Worm (Caenorhabditis elegans): ENCODE data around the gene K07D4.5.
A peak's percentile ranks its signal among the peaks of the same experiment; 100 is the strongest.

The K07D4.5 gene

DNA sequence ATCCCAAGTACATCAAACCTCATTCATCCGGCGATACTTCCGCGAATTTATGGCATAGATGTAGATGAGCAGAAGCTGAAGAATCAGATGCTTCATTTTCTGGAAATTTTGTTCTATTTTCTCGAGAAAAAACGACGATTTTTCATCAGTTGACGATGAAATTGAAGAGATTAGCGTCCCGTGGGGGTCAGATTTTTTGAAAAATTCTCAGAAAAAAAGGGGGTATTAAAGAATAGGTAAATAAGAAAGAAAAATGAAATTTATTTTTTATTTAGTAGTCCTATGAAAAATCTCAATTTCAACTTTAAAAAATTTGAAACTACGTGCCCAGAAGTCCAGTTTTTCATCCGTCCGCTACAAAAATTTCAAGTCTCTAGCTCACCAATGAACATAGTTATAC, at the start of gene K07D4.5:
Gene K07D4.5, minus strand, starts transcription at position 101 of the 400 bp plus-strand sequence.
- TF ChIP-seq flt-1 (GFP tag; IDR thresholded peaks at IDR 0.05) (no peak), med-1 (GFP tag; optimal IDR thresholded peaks at IDR 0.05; ENCODE audit: insufficient read depth) (no peak), cog-1 (tag; optimal IDR thresholded peaks at IDR 0.05) (no peak), klf-2 (GFP tag; conservative IDR thresholded peaks at IDR 0.05) (no peak), ztf-29 (GFP tag; IDR thresholded peaks at IDR 0.05) (no peak), ref-1 (GFP tag; conservative IDR thresholded peaks at IDR 0.05) (no peak), ztf-23 (GFP tag; IDR thresholded peaks at IDR 0.05) (no peak), T22C8.4 (GFP tag; IDR thresholded peaks at IDR 0.05) (no peak), tab-1 (GFP tag; IDR thresholded peaks at IDR 0.05) (no peak)

DNA sequence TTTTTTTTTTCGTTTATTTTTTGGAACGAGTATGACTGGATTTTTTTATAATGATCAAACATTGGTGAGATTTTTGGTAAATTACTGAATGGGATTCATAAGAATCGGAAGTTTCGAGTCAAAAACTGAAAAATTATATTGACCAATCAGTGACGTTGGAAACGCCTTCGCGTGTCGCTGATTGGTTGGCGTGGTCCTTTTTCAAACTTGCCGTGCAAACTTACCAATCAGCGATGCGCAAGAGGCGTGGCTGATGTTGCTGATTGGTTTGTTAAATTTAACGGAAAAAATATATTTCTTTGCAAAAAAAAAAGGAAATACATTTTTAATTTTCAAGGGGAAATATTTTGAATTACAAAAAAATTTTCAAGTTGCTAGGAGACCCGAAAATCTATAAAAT, 49.3 kb upstream of the K07D4.5 start:
- no peak for TF ChIP-seq tab-1 (GFP tag; IDR thresholded peaks at IDR 0.05)
- TF ChIP-seq klf-2 (GFP tag; conservative IDR thresholded peaks at IDR 0.05), result no peak
- TF ChIP-seq T22C8.4 (GFP tag; IDR thresholded peaks at IDR 0.05), result no peak
- TF ChIP-seq med-1 (GFP tag; optimal IDR thresholded peaks at IDR 0.05; ENCODE audit: insufficient read depth), result no peak
- no peak for TF ChIP-seq ztf-23 (GFP tag; IDR thresholded peaks at IDR 0.05)
- no peak for TF ChIP-seq flt-1 (GFP tag; IDR thresholded peaks at IDR 0.05)
- TF ChIP-seq ztf-29 (GFP tag; IDR thresholded peaks at IDR 0.05), result no peak
- no peak for TF ChIP-seq cog-1 (tag; optimal IDR thresholded peaks at IDR 0.05)
- no peak for TF ChIP-seq ref-1 (GFP tag; conservative IDR thresholded peaks at IDR 0.05)

DNA sequence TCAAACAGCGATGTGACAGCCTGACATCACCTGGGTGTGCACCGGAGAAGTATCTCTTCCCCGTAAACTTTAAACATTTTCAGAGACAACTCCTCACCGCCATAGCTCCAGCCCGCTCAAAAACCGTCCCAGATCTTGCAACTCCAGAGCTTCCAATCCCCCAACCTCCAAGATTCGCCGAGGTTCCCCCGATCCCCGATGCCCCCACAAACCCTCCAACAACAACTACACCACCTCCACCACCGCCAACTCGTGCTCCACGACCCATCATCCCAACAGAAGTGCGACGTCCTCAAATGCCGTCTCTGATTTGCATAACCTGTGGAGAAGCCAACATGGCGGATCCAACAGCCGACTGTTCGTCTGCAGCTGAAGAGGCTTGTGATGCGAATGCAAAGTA, 45.7 kb upstream of the K07D4.5 start:
- TF ChIP-seq tab-1 (GFP tag; IDR thresholded peaks at IDR 0.05) (no peak), med-1 (GFP tag; optimal IDR thresholded peaks at IDR 0.05; ENCODE audit: insufficient read depth) (no peak), klf-2 (GFP tag; conservative IDR thresholded peaks at IDR 0.05) (no peak), ztf-23 (GFP tag; IDR thresholded peaks at IDR 0.05) (no peak), cog-1 (tag; optimal IDR thresholded peaks at IDR 0.05) (no peak), flt-1 (GFP tag; IDR thresholded peaks at IDR 0.05) (no peak), T22C8.4 (GFP tag; IDR thresholded peaks at IDR 0.05) (no peak)

DNA sequence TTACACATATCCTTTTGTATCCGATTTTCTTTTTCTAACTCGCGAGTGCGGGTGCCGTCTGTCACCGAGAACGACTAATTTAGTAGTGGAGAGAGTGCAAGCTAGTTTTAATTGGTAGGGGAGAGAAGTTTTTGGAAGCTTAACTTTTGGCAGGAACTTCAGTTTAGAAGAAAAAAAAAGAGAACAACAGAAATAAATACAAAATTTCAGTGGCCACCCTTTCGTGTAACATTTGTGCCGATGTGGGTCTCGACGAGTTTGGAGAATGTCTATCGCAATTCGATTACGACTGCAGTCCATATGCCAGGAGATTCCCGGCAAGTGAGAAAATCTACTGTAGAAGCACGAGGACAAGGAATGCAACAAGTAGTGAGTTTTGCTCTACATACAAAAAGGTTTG, 42.8 kb upstream of the K07D4.5 start:
- no peak for TF ChIP-seq klf-2 (GFP tag; conservative IDR thresholded peaks at IDR 0.05)
- TF ChIP-seq cog-1 (tag; optimal IDR thresholded peaks at IDR 0.05), result no peak
- no peak for TF ChIP-seq med-1 (GFP tag; optimal IDR thresholded peaks at IDR 0.05; ENCODE audit: insufficient read depth)
- no peak for TF ChIP-seq ztf-29 (GFP tag; IDR thresholded peaks at IDR 0.05)

DNA sequence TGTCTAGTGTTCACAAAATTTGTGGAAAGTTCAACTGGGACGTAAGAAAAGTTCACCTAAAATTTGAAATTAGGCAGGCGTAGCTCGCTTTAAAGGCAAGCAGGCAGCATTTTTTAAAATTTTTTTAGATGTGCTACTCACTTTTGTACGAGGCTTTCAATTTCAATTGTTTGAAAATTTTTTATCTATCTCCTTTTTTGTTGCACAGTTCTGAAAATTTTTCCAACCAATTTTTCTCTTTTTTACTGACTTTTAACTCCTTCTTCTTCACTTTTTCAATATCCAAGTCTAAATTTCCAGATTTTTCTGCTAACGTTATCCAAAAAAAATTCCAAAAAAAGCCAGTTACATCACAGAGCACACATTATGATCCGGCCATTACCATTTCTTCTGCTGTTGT, 41.9 kb upstream of the K07D4.5 start, which contains the start of gene W06A11.1:
Gene W06A11.1, plus strand, starts transcription at position 301 of the 400 bp plus-strand sequence.
- TF ChIP-seq ref-1 (GFP tag; conservative IDR thresholded peaks at IDR 0.05), result no peak
- TF ChIP-seq klf-2 (GFP tag; conservative IDR thresholded peaks at IDR 0.05), result no peak
- TF ChIP-seq tab-1 (GFP tag; IDR thresholded peaks at IDR 0.05), result no peak
- TF ChIP-seq med-1 (GFP tag; optimal IDR thresholded peaks at IDR 0.05; ENCODE audit: insufficient read depth), result no peak
- no peak for TF ChIP-seq T22C8.4 (GFP tag; IDR thresholded peaks at IDR 0.05)
- TF ChIP-seq ztf-29 (GFP tag; IDR thresholded peaks at IDR 0.05), result no peak
- no peak for TF ChIP-seq cog-1 (tag; optimal IDR thresholded peaks at IDR 0.05)
- no peak for TF ChIP-seq ztf-23 (GFP tag; IDR thresholded peaks at IDR 0.05)
- TF ChIP-seq flt-1 (GFP tag; IDR thresholded peaks at IDR 0.05), result no peak

DNA sequence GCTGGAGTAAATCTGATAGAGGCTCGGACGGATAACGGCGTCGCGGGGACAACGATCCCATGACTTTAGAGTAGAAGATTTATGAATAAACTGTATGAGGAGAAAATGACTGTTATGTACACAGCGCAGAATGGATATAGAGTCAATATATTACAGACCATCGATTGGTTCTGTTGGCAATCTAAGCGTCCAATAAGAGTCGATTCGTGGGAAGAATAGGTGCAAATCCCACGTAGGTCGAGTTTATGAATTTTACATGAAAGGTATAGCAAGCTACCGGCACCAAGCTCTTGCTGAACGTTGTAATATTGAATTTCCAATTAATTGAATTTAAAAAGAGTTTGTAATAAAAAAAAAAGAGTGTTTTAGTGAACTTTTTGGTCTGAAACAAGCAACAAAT, 38.6 kb upstream of the K07D4.5 start, which contains the start of gene fbxb-118:
Gene fbxb-118, minus strand, starts transcription at position 101 of the 400 bp plus-strand sequence.
- TF ChIP-seq cog-1 (tag; optimal IDR thresholded peaks at IDR 0.05) (no peak), T22C8.4 (GFP tag; IDR thresholded peaks at IDR 0.05) (no peak), ztf-29 (GFP tag; IDR thresholded peaks at IDR 0.05) (no peak), flt-1 (GFP tag; IDR thresholded peaks at IDR 0.05) (no peak), med-1 (GFP tag; optimal IDR thresholded peaks at IDR 0.05; ENCODE audit: insufficient read depth) (no peak), tab-1 (GFP tag; IDR thresholded peaks at IDR 0.05) (no peak), ref-1 (GFP tag; conservative IDR thresholded peaks at IDR 0.05) (no peak), klf-2 (GFP tag; conservative IDR thresholded peaks at IDR 0.05) (no peak), ztf-23 (GFP tag; IDR thresholded peaks at IDR 0.05) (no peak)

DNA sequence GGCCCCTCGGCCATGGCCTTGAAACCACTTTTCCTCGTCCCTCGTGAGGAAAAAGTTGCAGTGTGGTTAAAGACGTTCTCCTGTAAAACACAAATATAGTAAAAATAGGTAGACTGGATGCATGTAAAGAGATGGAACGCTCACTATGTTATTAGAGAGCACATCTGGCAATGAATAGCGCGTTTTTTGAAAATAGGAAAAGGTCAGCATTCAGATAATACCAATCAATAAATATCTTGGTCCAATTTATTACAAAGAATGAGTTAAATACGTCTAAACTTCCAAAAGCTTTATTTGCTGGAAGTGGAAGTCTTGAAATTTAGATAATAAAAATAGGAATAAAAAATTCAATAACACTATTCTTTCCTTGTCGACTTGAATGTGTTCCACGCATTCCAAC, 37.1 kb upstream of the K07D4.5 start, which contains the start of gene gadr-4:
Gene gadr-4, minus strand, starts transcription at position 101 of the 400 bp plus-strand sequence.
- no peak for TF ChIP-seq ref-1 (GFP tag; conservative IDR thresholded peaks at IDR 0.05)
- no peak for TF ChIP-seq med-1 (GFP tag; optimal IDR thresholded peaks at IDR 0.05; ENCODE audit: insufficient read depth)
- no peak for TF ChIP-seq klf-2 (GFP tag; conservative IDR thresholded peaks at IDR 0.05)
- no peak for TF ChIP-seq ztf-23 (GFP tag; IDR thresholded peaks at IDR 0.05)
- no peak for TF ChIP-seq cog-1 (tag; optimal IDR thresholded peaks at IDR 0.05)
- TF ChIP-seq tab-1 (GFP tag; IDR thresholded peaks at IDR 0.05), result no peak
- TF ChIP-seq flt-1 (GFP tag; IDR thresholded peaks at IDR 0.05), result no peak
- no peak for TF ChIP-seq ztf-29 (GFP tag; IDR thresholded peaks at IDR 0.05)
- TF ChIP-seq T22C8.4 (GFP tag; IDR thresholded peaks at IDR 0.05), result no peak

DNA sequence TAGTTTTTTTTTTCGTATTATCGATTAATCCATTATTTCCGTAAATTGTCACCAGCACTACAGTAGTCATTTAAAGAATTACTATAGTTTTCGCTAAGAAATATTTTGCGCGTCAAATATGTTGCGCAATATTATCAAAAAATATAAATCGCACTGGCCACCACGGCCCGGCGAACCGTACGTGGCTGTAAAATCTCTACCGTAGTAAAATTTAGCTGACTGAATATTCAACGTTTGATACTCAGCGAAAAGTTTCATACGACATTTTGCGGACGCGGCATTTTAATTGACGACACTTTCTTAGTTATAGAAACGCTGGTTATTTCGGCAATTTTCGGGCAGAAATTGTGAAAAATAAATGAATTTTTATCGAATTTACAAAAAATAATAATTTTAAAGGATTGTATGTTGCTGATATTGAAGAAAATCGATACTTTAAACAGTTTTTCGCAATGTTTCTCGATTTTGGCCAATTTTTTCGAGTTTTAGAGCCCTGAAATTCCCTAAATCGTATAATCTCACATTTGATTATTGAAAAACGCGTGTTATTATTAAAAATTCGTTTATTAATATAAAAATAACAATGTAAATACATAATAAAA, 22.6 kb upstream of the K07D4.5 start:
- TF ChIP-seq klf-2 (GFP tag; conservative IDR thresholded peaks at IDR 0.05) (0 out of 2 replicates have a peak, but pooled peaks have one; percentile 55), flt-1 (GFP tag; IDR thresholded peaks at IDR 0.05) (peak; percentile 56; the same call in 1 of the 2 replicates), ztf-23 (GFP tag; IDR thresholded peaks at IDR 0.05) (peak; percentile 79), ztf-29 (GFP tag; IDR thresholded peaks at IDR 0.05) (0 out of 2 replicates have a peak, but pooled peaks have one; percentile 35)

DNA sequence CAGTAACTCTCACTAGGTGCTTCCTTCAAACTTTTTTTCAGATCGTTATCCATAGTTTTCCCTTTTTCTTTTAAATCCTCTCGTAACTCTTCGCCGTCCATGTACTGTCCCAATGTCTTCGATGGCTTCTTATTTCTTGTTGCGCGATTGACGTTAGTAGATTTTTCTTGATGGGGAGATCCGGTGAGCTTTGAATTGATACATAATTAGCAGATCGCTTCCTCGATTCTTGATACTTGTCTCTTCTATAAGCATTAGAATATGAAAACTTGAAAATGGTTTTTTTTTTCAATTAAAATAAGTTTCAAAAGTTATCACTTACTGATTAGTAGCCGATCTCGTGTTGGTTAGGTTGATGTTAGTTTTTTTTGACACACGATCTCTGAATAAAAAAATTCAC, 20.0 kb upstream of the K07D4.5 start, which contains the start of gene K07D4.2:
Gene K07D4.2, minus strand, starts transcription at position 101 of the 400 bp plus-strand sequence.
- TF ChIP-seq cog-1 (tag; optimal IDR thresholded peaks at IDR 0.05) (no peak), T22C8.4 (GFP tag; IDR thresholded peaks at IDR 0.05) (no peak), med-1 (GFP tag; optimal IDR thresholded peaks at IDR 0.05; ENCODE audit: insufficient read depth) (no peak), ref-1 (GFP tag; conservative IDR thresholded peaks at IDR 0.05) (no peak), klf-2 (GFP tag; conservative IDR thresholded peaks at IDR 0.05) (no peak), ztf-29 (GFP tag; IDR thresholded peaks at IDR 0.05) (no peak), ztf-23 (GFP tag; IDR thresholded peaks at IDR 0.05) (no peak), tab-1 (GFP tag; IDR thresholded peaks at IDR 0.05) (no peak), flt-1 (GFP tag; IDR thresholded peaks at IDR 0.05) (no peak)

DNA sequence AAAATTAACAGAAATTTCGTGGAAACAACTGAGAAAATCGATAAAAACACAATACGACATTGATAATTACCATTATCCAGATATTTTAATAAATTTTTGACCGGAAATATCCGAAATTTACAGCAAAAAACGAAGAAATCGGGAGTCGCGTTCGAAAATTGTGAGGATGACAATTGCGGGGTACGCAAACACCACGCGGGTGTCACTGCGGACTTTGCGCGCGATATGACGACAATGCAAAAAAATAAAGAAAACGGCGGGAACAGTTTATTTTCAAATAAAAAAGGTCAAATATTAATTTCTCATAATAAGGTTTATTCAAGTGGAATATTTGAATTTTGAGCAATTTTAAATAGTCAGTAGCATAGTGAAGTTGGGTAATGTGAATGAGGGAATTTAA, 19.0 kb upstream of the K07D4.5 start, which contains the start of gene rpn-11:
Gene rpn-11, minus strand, starts transcription at position 198 of the 400 bp plus-strand sequence.
- TF ChIP-seq T22C8.4 (GFP tag; IDR thresholded peaks at IDR 0.05) (no peak), ztf-23 (GFP tag; IDR thresholded peaks at IDR 0.05) (peak; percentile 45; the same call in 1 of the 2 replicates), tab-1 (GFP tag; IDR thresholded peaks at IDR 0.05) (peak; percentile 52; the same call in 1 of the 2 replicates), flt-1 (GFP tag; IDR thresholded peaks at IDR 0.05) (no peak)

Data from whole organism, midembryonic.